Worm (Caenorhabditis elegans) whole organism, L1 larva: ENCODE measurements around the gene str-55.

Source experiments
- ama-1 ChIP-seq: fragments of 150-350 bp; optimal IDR thresholded peaks from 2 replicates; lab custom pipeline; 2014
- ceh-82 ChIP-seq, 3 experiments: fragments of 150-350 bp in 1 of 3; sonication (generic microtip) in 2 of 3; optimal IDR thresholded peaks; 2 replicates each; lab custom pipeline; 2014 to 2017; ENCODE audit warnings: missing biosample characterization in 3 of 3, missing genetic modification characterization in 3 of 3
- dpl-1 ChIP-seq, 3 experiments: fragments of 150-350 bp in 2 of 3; sonication (generic microtip) in 1 of 3; optimal IDR thresholded peaks; 2 replicates each; lab custom pipeline; 2014 to 2017; ENCODE audit warnings: missing biosample characterization in 3 of 3, missing genetic modification characterization in 3 of 3, missing genetic modification reagents in 3 of 3
- hpl-2 ChIP-seq: fragments of 150-350 bp; optimal IDR thresholded peaks from 2 replicates; lab custom pipeline; 2014; ENCODE audit warnings: missing biosample characterization, missing genetic modification reagents, missing genetic modification characterization
- nhr-237 ChIP-seq: fragments of 150-350 bp; optimal IDR thresholded peaks from 2 replicates; lab custom pipeline; 2014; ENCODE audit warnings: missing biosample characterization, missing genetic modification characterization
- nhr-76 ChIP-seq: sonication (generic microtip); optimal IDR thresholded peaks from 2 replicates; lab custom pipeline; 2017; ENCODE audit warnings: missing biosample characterization, missing genetic modification characterization
- tbx-2 ChIP-seq: sonication (generic microtip); optimal IDR thresholded peaks from 2 replicates; lab custom pipeline; 2016; ENCODE audit warnings: missing genetic modification characterization, missing compliant biosample characterization

DNA sequence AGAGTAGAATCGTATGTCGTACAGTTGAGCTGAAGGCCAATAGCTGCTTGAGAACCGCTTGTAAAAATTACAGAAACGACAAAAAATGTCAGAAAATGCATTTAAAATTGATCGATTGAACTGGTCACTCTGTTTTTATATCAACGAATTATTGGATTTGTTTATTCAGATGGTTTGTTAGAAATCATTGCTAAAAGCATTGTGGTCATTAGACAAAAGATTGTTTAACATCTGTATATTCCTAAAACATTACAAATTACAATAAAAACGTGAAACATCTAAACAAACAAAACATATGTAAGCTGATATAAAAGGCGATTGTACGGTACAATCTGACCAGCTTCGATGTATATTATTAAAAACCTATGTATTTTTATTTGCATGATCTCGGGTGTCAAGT is 18.6 kb upstream of the str-55 start, which contains the start of the genes F26D2.13 and F26D2.14:
- TF ChIP-seq tbx-2 (tag; lab: Kevin White, UChicago) (no peak), dpl-1 (GFP tag; optimal IDR thresholded peaks at IDR 0.05; lab: Kevin White, UChicago) (no peak), nhr-76 (tag; lab: Kevin White, UChicago) (no peak), ceh-82 (tag; optimal IDR thresholded peaks at IDR 0.05; lab: Kevin White, UChicago) (no peak), nhr-237 (tag; lab: Kevin White, UChicago) (no peak), ama-1 (lab: Kevin White, UChicago) (no peak), hpl-2 (GFP tag; lab: Kevin White, UChicago) (no peak)
